Fruit fly (Drosophila melanogaster) whole organism, embryonic: Measurements from ENCODE around the gene und.
A peak's percentile ranks its signal among the peaks of the same experiment; 100 is the strongest.

Experiments
- Adf1 ChIP-seq: fragments of 200-800 bp; sonication (Bioruptor generic); IDR thresholded peaks from 2 replicates; pipeline ENCODE4 v1.3.6; 2022; ENCODE audit warnings: missing biosample characterization, missing genetic modification characterization
- Atf6 ChIP-seq: fragments of 200-800 bp; sonication (Bioruptor generic); IDR thresholded peaks from 2 replicates; pipeline ENCODE4 v1.3.6; 2022; ENCODE audit warnings: missing biosample characterization, missing genetic modification characterization
- BEAF-32 ChIP-seq: fragments of 200-800 bp; sonication (Bioruptor generic); optimal IDR thresholded peaks from 3 replicates; lab custom pipeline; 2017; ENCODE audit warnings: missing biosample characterization, missing genetic modification characterization, mild to moderate bottlenecking, moderate library complexity, missing genetic modification reagents
- CG1024 ChIP-seq: fragments of 200-800 bp; sonication (Bioruptor generic); IDR thresholded peaks from 2 replicates; pipeline ENCODE4 v1.3.6; 2022; ENCODE audit warnings: missing biosample characterization, missing genetic modification characterization
- CG12769 ChIP-seq: fragments of 200-800 bp; sonication (Bioruptor generic); optimal IDR thresholded peaks from 2 replicates; lab custom pipeline; 2019; ENCODE audit warnings: missing biosample characterization, mild to moderate bottlenecking, missing genetic modification characterization, moderate library complexity
- CG18011 ChIP-seq: fragments of 200-800 bp; sonication (Bioruptor generic); optimal IDR thresholded peaks from 2 replicates; lab custom pipeline; 2017; ENCODE audit warnings: missing biosample characterization, missing genetic modification characterization, mild to moderate bottlenecking, moderate library complexity, missing genotype
- CG18262 ChIP-seq: fragments of 200-800 bp; optimal IDR thresholded peaks from 3 replicates; lab custom pipeline; 2019; ENCODE audit warnings: missing biosample characterization, mild to moderate bottlenecking, missing genetic modification characterization, moderate library complexity
- CG2202 ChIP-seq: fragments of 200-800 bp; sonication (Bioruptor generic); optimal IDR thresholded peaks from 2 replicates; lab custom pipeline; 2018; ENCODE audit warnings: missing biosample characterization, mild to moderate bottlenecking, missing genetic modification characterization
- CG32767 ChIP-seq: fragments of 200-800 bp; sonication (Bioruptor generic); IDR thresholded peaks from 2 replicates; pipeline ENCODE4 v1.3.6; 2022; ENCODE audit warnings: missing biosample characterization, missing genetic modification characterization
- CG34224 ChIP-seq: fragments of 200-800 bp; sonication (Bioruptor generic); IDR thresholded peaks from 3 replicates; pipeline ENCODE4 v1.3.6; 2022; ENCODE audit warnings: missing biosample characterization, missing genetic modification characterization; ENCODE audit not compliant: partially characterized antibody
- CG3726 ChIP-seq: fragments of 200-800 bp; sonication (Bioruptor generic); IDR thresholded peaks from 3 replicates; pipeline ENCODE4, ENCODE4 v1.3.6; 2022; ENCODE audit warnings: missing biosample characterization, missing genetic modification characterization
- CG4424 ChIP-seq: fragments of 200-800 bp; sonication (Bioruptor generic); optimal IDR thresholded peaks from 3 replicates; lab custom pipeline; 2016; ENCODE audit warnings: missing biosample characterization, missing genetic modification characterization
- CG4617 ChIP-seq: fragments of 200-800 bp; sonication (Bioruptor generic); optimal IDR thresholded peaks from 3 replicates; lab custom pipeline; 2016; ENCODE audit warnings: missing biosample characterization, missing genetic modification characterization, borderline replicate concordance
- CG4854 ChIP-seq: fragments of 200-800 bp; sonication (Bioruptor generic); optimal IDR thresholded peaks from 2 replicates; lab custom pipeline; 2016; ENCODE audit warnings: missing biosample characterization, missing genetic modification characterization, inconsistent platforms
- CG7372 ChIP-seq: fragments of 200-800 bp; sonication (Bioruptor generic); IDR thresholded peaks from 2 replicates; pipeline ENCODE4 v1.3.6; 2022; ENCODE audit warnings: missing biosample characterization, missing genetic modification characterization
- CG8765 ChIP-seq: fragments of 200-800 bp; sonication (Bioruptor generic); IDR thresholded peaks from 2 replicates; pipeline ENCODE4 v1.3.6; 2022; ENCODE audit warnings: missing biosample characterization, missing genetic modification characterization
- CG8924 ChIP-seq: fragments of 200-800 bp; optimal IDR thresholded peaks from 3 replicates; lab custom pipeline; 2019; ENCODE audit warnings: missing biosample characterization, mild to moderate bottlenecking, missing genetic modification characterization, moderate library complexity
- CTCF ChIP-seq: fragments of 200-800 bp; sonication (Bioruptor generic); optimal IDR thresholded peaks from 2 replicates; lab custom pipeline; 2017; ENCODE audit warnings: missing biosample characterization, mild to moderate bottlenecking, missing genetic modification characterization, moderate library complexity
- D19A ChIP-seq: fragments of 200-800 bp; optimal IDR thresholded peaks from 3 replicates; lab custom pipeline; 2019; ENCODE audit warnings: missing biosample characterization, mild to moderate bottlenecking, missing genetic modification characterization, moderate library complexity
- D19B ChIP-seq: fragments of 200-800 bp; sonication (Bioruptor generic); optimal IDR thresholded peaks from 2 replicates; lab custom pipeline; 2017; ENCODE audit warnings: missing biosample characterization, mild to moderate bottlenecking, missing genetic modification characterization
- Dad ChIP-seq: fragments of 200-800 bp; sonication (Bioruptor generic); optimal IDR thresholded peaks from 3 replicates; lab custom pipeline; 2016; ENCODE audit warnings: missing biosample characterization, missing genetic modification characterization
- Dbx ChIP-seq: fragments of 200-800 bp; sonication (Bioruptor generic); IDR thresholded peaks from 3 replicates; pipeline ENCODE4 v1.3.6; 2022; ENCODE audit warnings: missing biosample characterization, missing genetic modification characterization
- Dip3 ChIP-seq: fragments of 200-800 bp; sonication (Bioruptor generic); optimal IDR thresholded peaks from 3 replicates; lab custom pipeline; 2016; ENCODE audit warnings: missing biosample characterization, missing genetic modification characterization
- Dll ChIP-seq: fragments of 200-800 bp; sonication (Bioruptor generic); IDR thresholded peaks from 4 replicates; pipeline ENCODE4 v1.3.6; 2022; ENCODE audit warnings: missing biosample characterization, missing genetic modification characterization; ENCODE audit not compliant: partially characterized antibody
- E2f2 ChIP-seq: fragments of 200-800 bp; sonication (Bioruptor generic); IDR thresholded peaks from 2 replicates; pipeline ENCODE4 v1.3.6; 2022; ENCODE audit warnings: missing biosample characterization, missing genetic modification characterization
- Hmx ChIP-seq: fragments of 200-800 bp; sonication (Bioruptor generic); optimal IDR thresholded peaks from 2 replicates; lab custom pipeline; 2016; ENCODE audit warnings: missing biosample characterization, missing genetic modification characterization
- Kr ChIP-seq: fragments of 200-800 bp; sonication (Bioruptor generic); optimal IDR thresholded peaks from 2 replicates; lab custom pipeline; 2017; ENCODE audit warnings: missing biosample characterization, mild to moderate bottlenecking, missing genetic modification characterization
- Scr ChIP-seq: fragments of 200-800 bp; sonication (Bioruptor generic); IDR thresholded peaks from 2 replicates; pipeline ENCODE4 v1.3.6; 2022; ENCODE audit warnings: missing biosample characterization, missing genetic modification characterization; ENCODE audit not compliant: partially characterized antibody
- Sox100B ChIP-seq: fragments of 200-800 bp; sonication (Bioruptor generic); optimal IDR thresholded peaks from 3 replicates; lab custom pipeline; 2018; ENCODE audit warnings: missing biosample characterization, mild to moderate bottlenecking, missing genetic modification characterization
- Tbp ChIP-seq: fragments of >200 bp; optimal IDR thresholded peaks from 2 replicates; lab custom pipeline; 2018; ENCODE audit warnings: missing biosample characterization, missing genetic modification characterization
- ab ChIP-seq: fragments of 200-800 bp; sonication (Bioruptor generic); optimal IDR thresholded peaks from 2 replicates; lab custom pipeline; 2016; ENCODE audit warnings: missing biosample characterization, missing genetic modification characterization
- btn ChIP-seq: fragments of 200-800 bp; sonication (Bioruptor generic); optimal IDR thresholded peaks from 2 replicates; lab custom pipeline; 2016; ENCODE audit warnings: missing biosample characterization, missing genetic modification characterization
- dm ChIP-seq: fragments of 200-800 bp; sonication (Bioruptor generic); optimal IDR thresholded peaks from 3 replicates; lab custom pipeline; 2016; ENCODE audit warnings: missing biosample characterization, missing genetic modification characterization
- dysf ChIP-seq: fragments of 200-800 bp; sonication (Bioruptor generic); IDR thresholded peaks from 3 replicates; pipeline ENCODE4 v1.3.6; 2022; ENCODE audit warnings: missing biosample characterization, missing genetic modification characterization
- ewg ChIP-seq: fragments of 200-800 bp; sonication (Bioruptor generic); optimal IDR thresholded peaks from 3 replicates; lab custom pipeline; 2017; ENCODE audit warnings: mild to moderate bottlenecking, missing biosample characterization, missing genetic modification reagents, missing genetic modification characterization
- fd96Cb ChIP-seq: fragments of 200-800 bp; sonication (Bioruptor generic); optimal IDR thresholded peaks from 2 replicates; lab custom pipeline; 2018; ENCODE audit warnings: missing biosample characterization, mild to moderate bottlenecking, missing genetic modification characterization, moderate library complexity
- hb ChIP-seq: fragments of 200-800 bp; sonication (Bioruptor generic); IDR thresholded peaks from 3 replicates; pipeline ENCODE4 v1.3.6; 2022; ENCODE audit warnings: missing biosample characterization, missing genetic modification characterization; ENCODE audit not compliant: partially characterized antibody
- ind ChIP-seq: fragments of 200-800 bp; sonication (Bioruptor generic); optimal IDR thresholded peaks from 3 replicates; lab custom pipeline; 2016; ENCODE audit warnings: missing biosample characterization, missing genetic modification characterization
- insv ChIP-seq, 2 experiments: fragments of 200-800 bp; sonication (Bioruptor generic); optimal IDR thresholded peaks; 3 replicates each; lab custom pipeline; 2016 to 2018; ENCODE audit warnings: missing biosample characterization in 2 of 2, missing genetic modification characterization in 2 of 2
- oc ChIP-seq: fragments of 200-800 bp; sonication (Bioruptor generic); optimal IDR thresholded peaks from 2 replicates; lab custom pipeline; 2018; ENCODE audit warnings: missing biosample characterization, mild to moderate bottlenecking, missing genetic modification characterization, moderate library complexity
- odd ChIP-seq: fragments of 200-800 bp; sonication (Bioruptor generic); optimal IDR thresholded peaks from 2 replicates; lab custom pipeline; 2017; ENCODE audit warnings: missing biosample characterization, mild to moderate bottlenecking, missing genetic modification characterization
- pfk ChIP-seq: fragments of 200-800 bp; sonication (Bioruptor generic); optimal IDR thresholded peaks from 2 replicates; lab custom pipeline; 2018; ENCODE audit warnings: missing biosample characterization, mild to moderate bottlenecking, missing genetic modification characterization, moderate library complexity
- pnt ChIP-seq: fragments of 200-800 bp; sonication (Bioruptor generic); optimal IDR thresholded peaks from 3 replicates; lab custom pipeline; 2016; ENCODE audit warnings: missing biosample characterization, missing genetic modification characterization
- psq ChIP-seq: fragments of 200-800 bp; sonication (Bioruptor generic); optimal IDR thresholded peaks from 2 replicates; lab custom pipeline; 2017; ENCODE audit warnings: missing biosample characterization, missing genetic modification characterization
- row ChIP-seq: fragments of 200-800 bp; sonication (Bioruptor generic); IDR thresholded peaks from 3 replicates; pipeline ENCODE4 v1.3.6; 2022; ENCODE audit warnings: missing biosample characterization, missing genetic modification characterization
- sc ChIP-seq, 3 experiments: fragments of >200 bp in 2 of 3; fragments of 200-800 bp in 1 of 3; sonication (Bioruptor generic) in 1 of 3; optimal IDR thresholded peaks; 2 replicates in 2 of 3; 3 replicates in 1 of 3; lab custom pipeline; 2017; ENCODE audit warnings: mild to moderate bottlenecking in 1 of 3, missing biosample characterization in 1 of 3, missing genetic modification characterization in 1 of 3, missing genetic modification reagents in 1 of 3
- sens ChIP-seq: fragments of 200-800 bp; sonication (Bioruptor generic); peaks from one replicate; lab custom pipeline; 2016; ENCODE audit warnings: missing biosample characterization, missing genetic modification characterization
- sna ChIP-seq: fragments of 200-800 bp; sonication (Bioruptor generic); IDR thresholded peaks from 2 replicates; pipeline ENCODE4 v1.3.6; 2022; ENCODE audit warnings: missing biosample characterization, missing genetic modification characterization; ENCODE audit not compliant: partially characterized antibody
- ssp ChIP-seq: fragments of 200-800 bp; sonication (Bioruptor generic); IDR thresholded peaks from 2 replicates; pipeline ENCODE4 v1.3.6; 2022; ENCODE audit warnings: missing biosample characterization, missing genetic modification characterization
- tna ChIP-seq: fragments of 200-800 bp; sonication (Bioruptor generic); IDR thresholded peaks from 2 replicates; pipeline ENCODE4 v1.3.6; 2022; ENCODE audit warnings: missing biosample characterization, missing genetic modification characterization; ENCODE audit not compliant: partially characterized antibody

The und gene

dm6 chr2L:9734134-9734533 lies 29.0 kb upstream of the und start (continued):
- TF ChIP-seq Atf6 (GFP tag; lab: Robert Waterston, UW) (no peak), Dbx (GFP tag; lab: Robert Waterston, UW) (no peak), CG2202 (tag; lab: Kevin White, UChicago) (no peak), pfk (no peak), CG32767 (no peak), CG18262 (tag; lab: Kevin White, UChicago) (no peak), tna (GFP tag; lab: Robert Waterston, UW) (no peak), CG1024 (GFP tag; lab: Robert Waterston, UW) (no peak), Dad (no peak), ab (GFP tag; lab: Kevin White, UChicago) (no peak), CG4617 (GFP tag; lab: Kevin White, UChicago) (no peak), CG3726 (no peak), CG4424 (GFP tag; lab: Kevin White, UChicago) (no peak)
- TF ChIP-seq, all 482 proteins: peak for 8

- TF ChIP-seq CTCF (GFP tag; lab: Kevin White, UChicago) (no peak), D19B (GFP tag; lab: Kevin White, UChicago) (no peak), psq (GFP tag; lab: Kevin White, UChicago) (no peak), sens (no peak), Dll (peak; percentile 37; the same call in 2 of the 4 replicates), ssp (GFP tag; lab: Robert Waterston, UW) (no peak), D19A (tag; lab: Kevin White, UChicago) (no peak), Scr (no peak), Hmx (GFP tag; lab: Kevin White, UChicago) (no peak), dm (GFP tag; lab: Kevin White, UChicago) (no peak), BEAF-32 (GFP tag; lab: Kevin White, UChicago) (peak; percentile 32), E2f2 (GFP tag; lab: Robert Waterston, UW) (no peak), sc (optimal IDR thresholded peaks at IDR 0.05; lab: Kevin White, UChicago) (no peak), sc (GFP tag; optimal IDR thresholded peaks at IDR 0.05; lab: Kevin White, UChicago) (no peak), fd96Cb (tag; lab: Kevin White, UChicago) (no peak), ewg (no peak), Dip3 (GFP tag; lab: Kevin White, UChicago) (no peak), Adf1 (GFP tag; lab: Robert Waterston, UW) (no peak), CG34224 (no peak), ind (GFP tag; lab: Kevin White, UChicago) (no peak), CG4854 (GFP tag; lab: Kevin White, UChicago) (no peak), Sox100B (GFP tag; lab: Kevin White, UChicago) (no peak), dysf (GFP tag; lab: Robert Waterston, UW) (0 out of 3 replicates have a peak, but pooled peaks have one; percentile 16), CG18011 (GFP tag; lab: Kevin White, UChicago) (no peak), btn (no peak), CG8765 (GFP tag; lab: Robert Waterston, UW) (no peak), Kr (GFP tag; lab: Kevin White, UChicago) (no peak), Tbp (GFP tag; lab: Kevin White, UChicago) (no peak), odd (GFP tag; lab: Kevin White, UChicago) (no peak), CG12769 (tag; lab: Kevin White, UChicago) (no peak), pnt (GFP tag; lab: Kevin White, UChicago) (no peak), row (GFP tag; lab: Robert Waterston, UW) (peak; percentile 40; the same call in 2 of the 3 replicates), oc (tag; lab: Kevin White, UChicago) (no peak), hb (GFP tag; lab: Robert Waterston, UW) (no peak), insv (GFP tag; optimal IDR thresholded peaks at IDR 0.05; lab: Kevin White, UChicago) (no peak), CG7372 (GFP tag; lab: Robert Waterston, UW) (no peak), sna (0 out of 2 replicates have a peak, but pooled peaks have one; percentile 1), CG8924 (tag; lab: Kevin White, UChicago) (no peak)
These were observed 27.0 kb upstream of the und start, which contains the start of gene CG13117 for dm6 chr2L:9736000-9736695. Gene CG13117 (plus strand): TSS chr2L:9736645.
